Fruit fly (Drosophila melanogaster): ENCODE measurements around the gene shf.

- peak; percentile 85 for TF ChIP-seq CG14711 (tag; optimal IDR thresholded peaks at IDR 0.05)
- TF ChIP-seq toe (GFP tag; optimal IDR thresholded peaks at IDR 0.05), result no peak
- peak; percentile 85 for TF ChIP-seq ovo (GFP tag; optimal IDR thresholded peaks at IDR 0.05)
- peak; percentile 78 for TF ChIP-seq CG33017 (tag; optimal IDR thresholded peaks at IDR 0.05)
- TF ChIP-seq CG12768 (GFP tag; optimal IDR thresholded peaks at IDR 0.05), result peak; percentile 73
- peak; percentile 72 for TF ChIP-seq pad (GFP tag; optimal IDR thresholded peaks at IDR 0.05)
- peak; percentile 26 for TF ChIP-seq cic (GFP tag; optimal IDR thresholded peaks at IDR 0.05)
- no peak for TF ChIP-seq kay (GFP tag; ENCODE audit: borderline replicate concordance)
- TF ChIP-seq CG11617 (GFP tag; optimal IDR thresholded peaks at IDR 0.05), result peak; percentile 86
- peak; percentile 74 for TF ChIP-seq tj (GFP tag; optimal IDR thresholded peaks at IDR 0.05)
- peak; percentile 42 for TF ChIP-seq Clk (GFP tag; optimal IDR thresholded peaks at IDR 0.05)
- peak; percentile 78 for TF ChIP-seq Hr96 (GFP tag; optimal IDR thresholded peaks at IDR 0.05)
These were observed 8.5 kb downstream of the shf start, which contains the start of gene Coq7 for dm6 chrX:6770924-6771323.
